Worm (Caenorhabditis elegans) whole organism, mixed stage, embryonic: ENCODE data around the gene spas-1.

ENCODE experiments used
- M03D4.4 ChIP-seq: sonication (generic microtip); optimal IDR thresholded peaks from 2 replicates; lab custom pipeline; 2017; ENCODE audit warnings: mild to moderate bottlenecking, missing genetic modification characterization, missing compliant biosample characterization
- blmp-1 ChIP-seq: fragments of 150-350 bp; optimal IDR thresholded peaks from 2 replicates; lab custom pipeline; 2014; ENCODE audit warnings: missing biosample characterization, missing genetic modification characterization
- ceh-39 ChIP-seq: fragments of 150-350 bp; optimal IDR thresholded peaks from 2 replicates; lab custom pipeline; 2014; ENCODE audit warnings: missing biosample characterization, missing genetic modification characterization
- ceh-43 ChIP-seq: fragments of 200-800 bp; sonication (Bioruptor generic); optimal IDR thresholded peaks from 2 replicates; lab custom pipeline; 2018; ENCODE audit warnings: mild to moderate bottlenecking, missing genetic modification characterization, moderate library complexity, missing compliant biosample characterization
- ceh-83 ChIP-seq: fragments of 200-800 bp; sonication (Bioruptor generic); optimal IDR thresholded peaks from 2 replicates; lab custom pipeline; 2018; ENCODE audit warnings: mild to moderate bottlenecking, missing genetic modification characterization, missing compliant biosample characterization
- ces-1 ChIP-seq: fragments of 150-350 bp; optimal IDR thresholded peaks from 2 replicates; lab custom pipeline; 2014; ENCODE audit warnings: missing biosample characterization, missing genetic modification reagents, missing genetic modification characterization
- cnd-1 ChIP-seq: fragments of 200-800 bp; sonication (Bioruptor generic); optimal IDR thresholded peaks from 2 replicates; lab custom pipeline; 2018; ENCODE audit warnings: mild to moderate bottlenecking, missing genetic modification characterization, missing compliant biosample characterization
- elt-3 ChIP-seq: fragments of 150-350 bp; optimal IDR thresholded peaks from 2 replicates; lab custom pipeline; 2014; ENCODE audit warnings: missing biosample characterization, missing genetic modification characterization
- flh-1 ChIP-seq: fragments of 200-800 bp; sonication (Bioruptor generic); optimal IDR thresholded peaks from 2 replicates; lab custom pipeline; 2018; ENCODE audit warnings: mild to moderate bottlenecking, missing genetic modification characterization, moderate library complexity, missing compliant biosample characterization
- ham-2 ChIP-seq: fragments of 200-800 bp; sonication (Bioruptor generic); optimal IDR thresholded peaks from 2 replicates; lab custom pipeline; 2018; ENCODE audit warnings: mild to moderate bottlenecking, missing genetic modification characterization, missing compliant biosample characterization
- lin-32 ChIP-seq: fragments of 200-800 bp; sonication (Bioruptor generic); optimal IDR thresholded peaks from 2 replicates; lab custom pipeline; 2018; ENCODE audit warnings: mild to moderate bottlenecking, missing genetic modification characterization, missing compliant biosample characterization
- lsy-2 ChIP-seq: fragments of 150-350 bp; optimal IDR thresholded peaks from 2 replicates; lab custom pipeline; 2014; ENCODE audit warnings: missing biosample characterization, missing genetic modification characterization
- mab-5 ChIP-seq: fragments of 150-350 bp; optimal IDR thresholded peaks from 2 replicates; lab custom pipeline; 2014; ENCODE audit warnings: missing biosample characterization, missing genetic modification characterization
- mep-1 ChIP-seq: fragments of 150-350 bp; optimal IDR thresholded peaks from 2 replicates; lab custom pipeline; 2017; ENCODE audit warnings: missing biosample characterization, missing genetic modification reagents, missing genetic modification characterization, inconsistent platforms
- mls-2 ChIP-seq: sonication (generic microtip); optimal IDR thresholded peaks from 2 replicates; lab custom pipeline; 2016; ENCODE audit warnings: mild to moderate bottlenecking, missing genetic modification characterization, moderate library complexity, missing compliant biosample characterization
- nhr-12 ChIP-seq: fragments of 150-350 bp; optimal IDR thresholded peaks from 2 replicates; lab custom pipeline; 2014; ENCODE audit warnings: missing biosample characterization, missing genetic modification characterization
- nhr-237 ChIP-seq: fragments of 150-350 bp; optimal IDR thresholded peaks from 2 replicates; lab custom pipeline; 2014; ENCODE audit warnings: missing biosample characterization, missing genetic modification characterization
- nhr-28 ChIP-seq: fragments of 150-350 bp; optimal IDR thresholded peaks from 2 replicates; lab custom pipeline; 2014; ENCODE audit warnings: missing biosample characterization, missing genetic modification characterization
- nhr-76 ChIP-seq: sonication (generic microtip); optimal IDR thresholded peaks from 2 replicates; lab custom pipeline; 2017; ENCODE audit warnings: missing biosample characterization, missing genetic modification characterization
- pha-4 ChIP-seq: fragments of 150-350 bp; optimal IDR thresholded peaks from 2 replicates; lab custom pipeline; 2018; ENCODE audit warnings: missing biosample characterization, missing genetic modification reagents, missing genetic modification characterization
- sem-2 ChIP-seq: fragments of 200-800 bp; sonication (Bioruptor generic); optimal IDR thresholded peaks from 2 replicates; lab custom pipeline; 2018; ENCODE audit warnings: mild to moderate bottlenecking, missing genetic modification characterization, missing compliant biosample characterization
- sptf-1 ChIP-seq: sonication (generic microtip); optimal IDR thresholded peaks from 2 replicates; lab custom pipeline; 2017; ENCODE audit warnings: mild to moderate bottlenecking, missing genetic modification characterization, moderate library complexity, missing compliant biosample characterization
- tbx-8 ChIP-seq: fragments of 200-800 bp; sonication (Bioruptor generic); optimal IDR thresholded peaks from 2 replicates; lab custom pipeline; 2018; ENCODE audit warnings: mild to moderate bottlenecking, missing genetic modification characterization, moderate library complexity, missing compliant biosample characterization
- unc-120 ChIP-seq: sonication (generic microtip); optimal IDR thresholded peaks from 2 replicates; lab custom pipeline; 2017; ENCODE audit warnings: missing genetic modification characterization, missing compliant biosample characterization; ENCODE audit not compliant: poor library complexity, severe bottlenecking
- unc-39 ChIP-seq: fragments of 150-350 bp; optimal IDR thresholded peaks from 2 replicates; lab custom pipeline; 2014; ENCODE audit warnings: missing biosample characterization, missing genetic modification characterization
- unc-62 ChIP-seq: fragments of 150-350 bp; optimal IDR thresholded peaks from 2 replicates; lab custom pipeline; 2014; ENCODE audit warnings: missing biosample characterization, missing genetic modification reagents, missing genetic modification characterization
- ztf-11 ChIP-seq: fragments of 150-350 bp; optimal IDR thresholded peaks from 2 replicates; lab custom pipeline; 2014; ENCODE audit warnings: missing biosample characterization, missing genetic modification characterization

The spas-1 gene

DNA sequence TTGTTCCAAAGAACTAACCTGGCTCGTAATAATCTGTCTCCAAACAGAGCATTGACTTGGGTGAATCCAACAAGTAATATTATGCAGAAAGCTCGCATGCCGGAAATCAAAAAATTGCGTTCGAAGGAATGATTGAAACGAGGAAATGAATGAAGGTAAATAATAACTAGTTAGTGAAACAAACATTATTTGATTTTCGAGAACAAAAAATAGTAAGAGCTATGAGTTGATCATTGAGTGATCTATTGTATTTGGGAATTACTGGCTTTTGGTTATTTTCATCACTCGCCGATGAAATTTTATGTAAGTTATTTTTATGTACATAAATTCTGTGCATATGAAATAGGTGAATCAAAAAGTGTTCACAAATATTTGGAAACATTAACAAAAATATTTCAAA lies 20.8 kb upstream of the spas-1 start, which contains the start of gene B0222.5:
Gene B0222.5 (minus strand): TSS at position 101 of the 400 bp plus-strand sequence.
- TF ChIP-seq M03D4.4, result no peak
- no peak for TF ChIP-seq sptf-1 (tag; lab: Kevin White, UChicago)
- TF ChIP-seq elt-3 (tag; lab: Kevin White, UChicago), result no peak
- no peak for TF ChIP-seq unc-62 (GFP tag; lab: Kevin White, UChicago)
- TF ChIP-seq ztf-11, result no peak
- no peak for TF ChIP-seq unc-120 (tag; lab: Kevin White, UChicago)
- no peak for TF ChIP-seq lin-32 (GFP tag; lab: Kevin White, UChicago)
- no peak for TF ChIP-seq mab-5 (tag; lab: Kevin White, UChicago)
- no peak for TF ChIP-seq nhr-76 (tag; lab: Kevin White, UChicago)
- no peak for TF ChIP-seq mep-1 (tag; lab: Kevin White, UChicago)
- TF ChIP-seq ceh-39 (tag; lab: Kevin White, UChicago), result no peak
- no peak for TF ChIP-seq ceh-83 (GFP tag; lab: Kevin White, UChicago)
- TF ChIP-seq nhr-28, result no peak
- TF ChIP-seq nhr-237, result no peak

DNA sequence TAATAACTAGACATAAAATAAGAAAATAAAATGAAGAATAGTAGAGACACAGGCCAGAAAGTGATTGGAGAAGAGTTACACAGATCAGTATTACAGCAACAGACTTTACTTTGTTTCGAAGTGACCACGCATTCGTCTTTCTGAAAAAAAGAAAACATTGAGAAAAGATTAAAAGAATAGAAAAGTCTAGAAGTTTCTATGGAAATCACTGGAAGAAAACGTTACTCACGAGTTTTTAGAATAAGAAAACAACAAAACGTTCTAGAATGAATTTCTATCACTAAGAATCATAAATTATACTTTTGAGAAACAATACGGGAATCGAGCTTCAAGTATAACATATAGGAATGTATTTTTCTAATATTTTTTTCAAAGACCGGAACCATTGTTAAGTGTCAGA lies 20.0 kb upstream of the spas-1 start:
- TF ChIP-seq nhr-76 (tag; lab: Kevin White, UChicago) (no peak), nhr-12 (no peak), ceh-39 (tag; lab: Kevin White, UChicago) (no peak), ztf-11 (no peak), ces-1 (GFP tag; lab: Kevin White, UChicago) (no peak), ceh-83 (GFP tag; lab: Kevin White, UChicago) (no peak), elt-3 (tag; lab: Kevin White, UChicago) (no peak), ham-2 (GFP tag; lab: Kevin White, UChicago) (no peak), blmp-1 (tag; lab: Kevin White, UChicago) (no peak), ceh-43 (GFP tag; lab: Kevin White, UChicago) (no peak)
- TF ChIP-seq, all 35 proteins: peak for 0

DNA sequence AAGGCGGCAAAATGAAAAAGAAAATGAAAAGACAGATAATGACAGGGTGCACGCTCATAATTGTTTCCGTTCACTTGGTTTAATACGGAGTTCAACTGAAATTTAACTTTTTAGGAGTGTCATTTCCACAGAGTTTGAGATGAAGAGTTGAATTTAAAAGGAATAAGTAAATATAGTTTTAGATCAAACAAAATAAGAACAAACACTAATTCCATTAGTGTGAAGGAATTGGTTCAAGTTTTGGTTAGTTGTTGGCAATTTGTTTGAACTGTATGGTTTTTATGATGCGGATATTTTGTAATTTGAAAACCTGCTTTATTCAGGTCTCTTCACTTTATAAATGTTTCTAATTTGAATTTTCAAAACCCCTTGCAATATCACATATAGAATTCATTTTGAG lies 18.9 kb upstream of the spas-1 start, which contains the start of gene B0222.15:
Gene B0222.15 (minus strand): TSS at position 101 of the 400 bp plus-strand sequence.
- no peak for TF ChIP-seq unc-39 (tag; lab: Kevin White, UChicago)
- TF ChIP-seq cnd-1 (tag; lab: Kevin White, UChicago), result no peak
- TF ChIP-seq nhr-76 (tag; lab: Kevin White, UChicago), result no peak
- no peak for TF ChIP-seq nhr-12
- TF ChIP-seq sem-2 (GFP tag; lab: Kevin White, UChicago), result no peak
- no peak for TF ChIP-seq ham-2 (GFP tag; lab: Kevin White, UChicago)
- no peak for TF ChIP-seq pha-4 (tag; lab: Kevin White, UChicago)
- TF ChIP-seq tbx-8 (GFP tag; lab: Kevin White, UChicago), result no peak
- TF ChIP-seq, all 35 proteins: peak for 0

DNA sequence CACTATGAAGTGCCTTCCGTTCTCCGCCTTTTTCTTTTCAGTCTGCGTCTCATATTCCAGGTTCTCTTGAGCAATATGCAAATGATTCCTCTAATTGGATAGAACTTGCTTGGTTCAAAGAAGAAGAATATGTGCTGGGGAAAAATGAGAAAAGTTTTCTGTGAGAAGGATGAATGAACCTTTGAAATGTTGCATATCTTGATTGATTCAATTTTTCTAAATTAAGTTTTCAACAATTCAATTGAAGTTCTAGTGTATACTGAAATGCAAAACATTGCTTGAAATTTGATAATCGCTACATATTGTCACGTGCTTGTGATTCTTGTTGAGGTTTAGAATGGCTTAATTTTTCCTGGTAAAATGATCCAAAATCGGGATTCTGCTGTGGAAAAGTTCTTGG lies 18.0 kb upstream of the spas-1 start:
- no peak for TF ChIP-seq nhr-237
- no peak for TF ChIP-seq mls-2 (tag; lab: Kevin White, UChicago)
- peak; percentile 86 for TF ChIP-seq ces-1 (GFP tag; lab: Kevin White, UChicago)

DNA sequence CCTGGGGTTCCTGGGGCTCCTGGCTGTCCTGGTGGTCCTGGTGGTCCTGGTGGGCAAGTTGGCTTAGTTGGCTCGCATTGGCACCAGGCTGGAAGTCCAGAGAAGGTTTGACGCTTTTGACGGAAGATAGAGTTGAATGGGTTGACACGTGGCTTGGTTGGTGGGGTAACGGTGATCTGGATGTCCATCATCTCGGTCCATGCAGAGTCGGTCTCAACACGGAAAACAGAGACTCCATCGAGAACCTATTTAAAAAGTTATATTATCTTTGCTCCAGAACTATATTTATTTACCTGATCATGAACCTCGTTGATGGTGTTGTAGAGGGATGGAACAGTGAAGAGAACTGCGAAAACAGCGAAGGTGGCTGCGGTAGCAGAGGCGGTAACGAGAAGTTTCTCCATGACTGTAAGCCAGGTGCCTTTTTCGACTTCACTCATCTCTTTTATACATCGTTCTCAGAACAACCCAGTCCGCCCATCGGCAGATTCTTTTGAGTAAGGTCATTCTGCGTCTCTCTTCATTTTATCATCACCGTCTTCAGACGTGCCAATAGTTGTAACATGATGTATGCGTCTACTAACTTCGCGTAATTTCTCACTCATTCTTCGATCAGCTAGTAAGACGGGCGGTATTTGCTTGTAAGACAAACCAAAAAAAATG lies 15.2 kb upstream of the spas-1 start, which contains the start of gene col-144:
Gene col-144 (minus strand): TSS at position 419 of the 663 bp plus-strand sequence.
- TF ChIP-seq ztf-11 (no peak), ceh-83 (GFP tag; lab: Kevin White, UChicago) (no peak), unc-62 (GFP tag; lab: Kevin White, UChicago) (no peak), blmp-1 (tag; lab: Kevin White, UChicago) (no peak), mep-1 (tag; lab: Kevin White, UChicago) (no peak), flh-1 (GFP tag; lab: Kevin White, UChicago) (no peak), lsy-2 (tag; lab: Kevin White, UChicago) (no peak), nhr-76 (tag; lab: Kevin White, UChicago) (no peak), sptf-1 (tag; lab: Kevin White, UChicago) (no peak), unc-120 (tag; lab: Kevin White, UChicago) (no peak), sem-2 (GFP tag; lab: Kevin White, UChicago) (no peak), mls-2 (tag; lab: Kevin White, UChicago) (no peak)
